Fruit fly (Drosophila melanogaster) whole organism, prepupa: Measurements from ENCODE around the gene dmrt99B.

Source experiments
- CG11902 ChIP-seq: fragments of 200-800 bp; sonication (Bioruptor generic); optimal IDR thresholded peaks from 3 replicates; lab custom pipeline; 2016; ENCODE audit warnings: missing biosample characterization, missing genetic modification characterization
- CG8319 ChIP-seq: fragments of 200-800 bp; sonication (Bioruptor generic); optimal IDR thresholded peaks from 3 replicates; lab custom pipeline; 2016; ENCODE audit warnings: missing biosample characterization, missing genetic modification characterization
- CG9139 ChIP-seq: fragments of 200-800 bp; sonication (Bioruptor generic); optimal IDR thresholded peaks from 3 replicates; lab custom pipeline; 2017; ENCODE audit warnings: missing biosample characterization, mild to moderate bottlenecking, missing genetic modification characterization
- Eip75B ChIP-seq: fragments of 200-800 bp; sonication (Bioruptor generic); optimal IDR thresholded peaks from 3 replicates; lab custom pipeline; 2016; ENCODE audit warnings: missing biosample characterization, missing genetic modification characterization
- dsx ChIP-seq: fragments of 200-800 bp; optimal IDR thresholded peaks from 3 replicates; lab custom pipeline; 2019; ENCODE audit warnings: missing biosample characterization, mild to moderate bottlenecking, missing genetic modification characterization, moderate library complexity; ENCODE audit not compliant: poor library complexity, severe bottlenecking
- esn ChIP-seq: fragments of 200-800 bp; sonication (Bioruptor generic); optimal IDR thresholded peaks from 2 replicates; lab custom pipeline; 2016; ENCODE audit warnings: missing biosample characterization, mild to moderate bottlenecking, missing genetic modification characterization, moderate library complexity

- TF ChIP-seq dsx (GFP tag; lab: Kevin White, UChicago) = no peak
- no peak for TF ChIP-seq CG8319 (GFP tag; lab: Kevin White, UChicago)
- TF ChIP-seq CG9139 (GFP tag; lab: Kevin White, UChicago) = no peak
- no peak for TF ChIP-seq CG11902 (GFP tag; lab: Kevin White, UChicago)
- TF ChIP-seq esn (GFP tag; lab: Kevin White, UChicago) = no peak
- TF ChIP-seq Eip75B (GFP tag; lab: Kevin White, UChicago) = no peak
Observed at dm6 chr3R:29699220-29699619, 6.8 kb downstream of the dmrt99B start.
